Worm (Caenorhabditis elegans) whole organism, L2 larva: ENCODE results near the gene col-10.

Source experiments
- C34F6.9 ChIP-seq: fragments of 150-350 bp; optimal IDR thresholded peaks from 2 replicates; lab custom pipeline; 2014; ENCODE audit warnings: missing biosample characterization, missing genetic modification characterization
- F13H6.1 ChIP-seq: sonication (generic microtip); optimal IDR thresholded peaks from 2 replicates; lab custom pipeline; 2016; ENCODE audit warnings: missing genetic modification characterization, missing compliant biosample characterization
- R02D3.7 ChIP-seq: fragments of 150-350 bp; optimal IDR thresholded peaks from 2 replicates; lab custom pipeline; 2014; ENCODE audit warnings: missing biosample characterization, missing genetic modification characterization
- Y55F3AM.14 ChIP-seq: fragments of 200-800 bp; sonication (Bioruptor generic); optimal IDR thresholded peaks from 2 replicates; lab custom pipeline; 2018; ENCODE audit warnings: mild to moderate bottlenecking, missing genetic modification characterization, missing compliant biosample characterization
- alr-1 ChIP-seq: fragments of 150-350 bp; optimal IDR thresholded peaks from 2 replicates; lab custom pipeline; 2014; ENCODE audit warnings: missing biosample characterization, missing genetic modification characterization
- aly-2 ChIP-seq: fragments of 150-350 bp; optimal IDR thresholded peaks from 2 replicates; lab custom pipeline; 2014; ENCODE audit warnings: missing biosample characterization, missing genetic modification characterization
- ama-1 ChIP-seq: fragments of 150-350 bp; optimal IDR thresholded peaks from 2 replicates; lab custom pipeline; 2018; ENCODE audit warnings: inconsistent platforms
- blmp-1 ChIP-seq: sonication (generic microtip); optimal IDR thresholded peaks from 2 replicates; lab custom pipeline; 2017; ENCODE audit warnings: missing genetic modification characterization, mild to moderate bottlenecking, missing compliant biosample characterization, antibody characterized with exemption, moderate library complexity; ENCODE audit not compliant: insufficient read depth
- ceh-16 ChIP-seq: fragments of 150-350 bp; optimal IDR thresholded peaks from 2 replicates; lab custom pipeline; 2014; ENCODE audit warnings: missing biosample characterization, missing genetic modification characterization
- ceh-82 ChIP-seq: fragments of 150-350 bp; optimal IDR thresholded peaks from 2 replicates; lab custom pipeline; 2014; ENCODE audit warnings: missing biosample characterization, missing genetic modification characterization
- crh-2 ChIP-seq: sonication (generic microtip); optimal IDR thresholded peaks from 2 replicates; lab custom pipeline; 2017; ENCODE audit warnings: missing biosample characterization, missing genetic modification characterization
- egl-27 ChIP-seq: sonication (generic microtip); optimal IDR thresholded peaks from 3 replicates; lab custom pipeline; 2017; ENCODE audit warnings: missing biosample characterization, missing genetic modification reagents, missing genetic modification characterization
- elt-1 ChIP-seq: fragments of 150-350 bp; optimal IDR thresholded peaks from 2 replicates; lab custom pipeline; 2014; ENCODE audit warnings: missing biosample characterization, missing genetic modification characterization
- elt-3 ChIP-seq: sonication (generic microtip); optimal IDR thresholded peaks from 2 replicates; lab custom pipeline; 2017; ENCODE audit warnings: missing biosample characterization, missing genetic modification characterization
- fos-1 ChIP-seq: fragments of 150-350 bp; optimal IDR thresholded peaks from 2 replicates; lab custom pipeline; 2014; ENCODE audit warnings: missing biosample characterization, missing genetic modification characterization
- gmeb-1 ChIP-seq: fragments of 150-350 bp; optimal IDR thresholded peaks from 2 replicates; lab custom pipeline; 2014; ENCODE audit warnings: missing biosample characterization, missing genetic modification characterization
- lin-11 ChIP-seq: fragments of 150-350 bp; sonication (generic microtip); optimal IDR thresholded peaks from 2 replicates; lab custom pipeline; 2014; ENCODE audit warnings: missing biosample characterization, missing genetic modification characterization, inconsistent platforms, mixed read lengths
- lin-13 ChIP-seq: fragments of 150-350 bp; optimal IDR thresholded peaks from 2 replicates; lab custom pipeline; 2014; ENCODE audit warnings: missing biosample characterization, missing genetic modification reagents, missing genetic modification characterization
- lin-39 ChIP-seq: fragments of 150-350 bp; optimal IDR thresholded peaks from 2 replicates; lab custom pipeline; 2014; ENCODE audit warnings: missing biosample characterization, missing genetic modification reagents, missing genetic modification characterization
- lsy-2 ChIP-seq, 2 experiments: fragments of 150-350 bp in 1 of 2; sonication (generic microtip) in 1 of 2; optimal IDR thresholded peaks; 2 replicates each; lab custom pipeline; 2014 to 2017; ENCODE audit warnings: missing biosample characterization in 2 of 2, missing genetic modification characterization in 2 of 2
- mab-5 ChIP-seq: fragments of 150-350 bp; optimal IDR thresholded peaks from 2 replicates; lab custom pipeline; 2014; ENCODE audit warnings: missing biosample characterization, missing genetic modification characterization
- mbf-1 ChIP-seq: sonication (generic microtip); optimal IDR thresholded peaks from 2 replicates; lab custom pipeline; 2017; ENCODE audit warnings: missing biosample characterization, missing genetic modification characterization
- mdl-1 ChIP-seq, 2 experiments: fragments of 150-350 bp in 1 of 2; sonication (generic microtip) in 1 of 2; optimal IDR thresholded peaks; 2 replicates each; lab custom pipeline; 2017; ENCODE audit warnings: missing biosample characterization in 2 of 2, missing genetic modification characterization in 2 of 2
- nhr-10 ChIP-seq: sonication (generic microtip); optimal IDR thresholded peaks from 2 replicates; lab custom pipeline; 2017; ENCODE audit warnings: missing biosample characterization, missing genetic modification characterization
- nhr-12 ChIP-seq: fragments of 150-350 bp; optimal IDR thresholded peaks from 2 replicates; lab custom pipeline; 2014; ENCODE audit warnings: missing biosample characterization, missing genetic modification characterization
- nhr-129 ChIP-seq: fragments of 150-350 bp; optimal IDR thresholded peaks from 2 replicates; lab custom pipeline; 2014; ENCODE audit warnings: missing biosample characterization, missing genetic modification characterization
- nhr-21 ChIP-seq: fragments of 150-350 bp; optimal IDR thresholded peaks from 2 replicates; lab custom pipeline; 2014; ENCODE audit warnings: missing biosample characterization, missing genetic modification characterization
- nhr-237 ChIP-seq: fragments of 150-350 bp; optimal IDR thresholded peaks from 2 replicates; lab custom pipeline; 2014; ENCODE audit warnings: missing biosample characterization, missing genetic modification characterization
- nhr-25 ChIP-seq: fragments of 150-350 bp; sonication (generic microtip); optimal IDR thresholded peaks from 3 replicates; lab custom pipeline; 2014; ENCODE audit warnings: missing biosample characterization, missing genetic modification characterization
- nhr-6 ChIP-seq: fragments of 150-350 bp; optimal IDR thresholded peaks from 2 replicates; lab custom pipeline; 2014; ENCODE audit warnings: missing biosample characterization, missing genetic modification characterization
- nhr-77 ChIP-seq: fragments of 150-350 bp; optimal IDR thresholded peaks from 2 replicates; lab custom pipeline; 2014; ENCODE audit warnings: missing biosample characterization, missing genetic modification characterization
- peb-1 ChIP-seq: fragments of 150-350 bp; optimal IDR thresholded peaks from 2 replicates; lab custom pipeline; 2014; ENCODE audit warnings: missing biosample characterization, missing genetic modification characterization
- skn-1 ChIP-seq: sonication (generic microtip); optimal IDR thresholded peaks from 2 replicates; lab custom pipeline; 2017; ENCODE audit warnings: missing biosample characterization, missing genetic modification characterization
- sma-3 ChIP-seq: sonication (generic microtip); optimal IDR thresholded peaks from 2 replicates; lab custom pipeline; 2016; ENCODE audit warnings: missing genetic modification reagents, missing genetic modification characterization, missing compliant biosample characterization
- sma-9 ChIP-seq, 2 experiments: fragments of 150-350 bp in 1 of 2; sonication (generic microtip) in 1 of 2; optimal IDR thresholded peaks; 2 replicates each; lab custom pipeline; 2014 to 2016; ENCODE audit warnings: missing genetic modification characterization in 2 of 2, mild to moderate bottlenecking in 1 of 2, missing biosample characterization in 1 of 2, missing compliant biosample characterization in 1 of 2, missing genetic modification reagents in 1 of 2, moderate library complexity in 1 of 2
- snpc-4 ChIP-seq: fragments of 150-350 bp; optimal IDR thresholded peaks from 2 replicates; lab custom pipeline; 2014; ENCODE audit warnings: missing biosample characterization, missing genetic modification characterization
- unc-39 ChIP-seq: fragments of 150-350 bp; optimal IDR thresholded peaks from 2 replicates; lab custom pipeline; 2014; ENCODE audit warnings: missing biosample characterization, missing genetic modification characterization
- unc-55 ChIP-seq: fragments of 150-350 bp; sonication (generic microtip); optimal IDR thresholded peaks from 3 replicates; lab custom pipeline; 2014; ENCODE audit warnings: missing biosample characterization, missing genetic modification reagents, missing genetic modification characterization
- zag-1 ChIP-seq: fragments of 150-350 bp; optimal IDR thresholded peaks from 2 replicates; lab custom pipeline; 2014; ENCODE audit warnings: missing biosample characterization, missing genetic modification characterization
- ztf-1 ChIP-seq: fragments of 200-800 bp; sonication (Bioruptor generic); conservative IDR thresholded peaks from 2 replicates; pipeline ENCODE4 v1.3.6; 2022; ENCODE audit warnings: missing genetic modification characterization, missing compliant biosample characterization
- ztf-11 ChIP-seq: sonication (generic microtip); optimal IDR thresholded peaks from 2 replicates; lab custom pipeline; 2017; ENCODE audit warnings: missing biosample characterization, missing genetic modification characterization
- ztf-4 ChIP-seq: fragments of 150-350 bp; optimal IDR thresholded peaks from 2 replicates; lab custom pipeline; 2014; ENCODE audit warnings: missing biosample characterization, missing genetic modification characterization

The col-10 gene

ce11 chrV:9183718-9184441 is 18.8 kb upstream of the col-10 start:
- TF ChIP-seq sma-9 (GFP tag; optimal IDR thresholded peaks at IDR 0.05; lab: Kevin White, UChicago) (no peak), sma-9 (tag; optimal IDR thresholded peaks at IDR 0.05; lab: Kevin White, UChicago) (no peak), fos-1 (tag; lab: Kevin White, UChicago) (no peak), crh-2 (tag; lab: Kevin White, UChicago) (no peak), unc-55 (GFP tag; lab: Kevin White, UChicago) (no peak), blmp-1 (tag; lab: Kevin White, UChicago) (no peak), snpc-4 (tag; lab: Kevin White, UChicago) (no peak), unc-39 (tag; lab: Kevin White, UChicago) (no peak), ztf-1 (GFP tag; lab: Robert Waterston, UW) (no peak), ceh-16 (tag; lab: Kevin White, UChicago) (no peak), lin-39 (no peak), C34F6.9 (tag; lab: Kevin White, UChicago) (no peak), mdl-1 (tag; optimal IDR thresholded peaks at IDR 0.05; lab: Kevin White, UChicago) (no peak), ceh-82 (no peak), nhr-10 (tag; lab: Kevin White, UChicago) (no peak), Y55F3AM.14 (GFP tag; lab: Kevin White, UChicago) (no peak)

ce11 chrV:9181669-9182250 is 16.7 kb upstream of the col-10 start, which contains the start of gene ptr-1:
TSS of gene ptr-1 (minus strand) at chrV:9181719.
- TF ChIP-seq gmeb-1 (tag; lab: Kevin White, UChicago) (no peak), nhr-77 (tag; lab: Kevin White, UChicago) (no peak), peb-1 (tag; lab: Kevin White, UChicago) (no peak), egl-27 (tag; lab: Kevin White, UChicago) (no peak), elt-1 (tag; lab: Kevin White, UChicago) (no peak), alr-1 (tag; lab: Kevin White, UChicago) (no peak), F13H6.1 (tag; lab: Kevin White, UChicago) (no peak), elt-3 (tag; lab: Kevin White, UChicago) (no peak), nhr-25 (no peak), lin-39 (no peak), mab-5 (no peak), ztf-1 (GFP tag; lab: Robert Waterston, UW) (no peak), ztf-4 (tag; lab: Kevin White, UChicago) (no peak), unc-39 (tag; lab: Kevin White, UChicago) (no peak), nhr-129 (tag; lab: Kevin White, UChicago) (no peak), snpc-4 (tag; lab: Kevin White, UChicago) (no peak), ztf-11 (tag; lab: Kevin White, UChicago) (no peak)

ce11 chrV:9175218-9175837 is 10.2 kb upstream of the col-10 start, which contains the start of gene spas-1:
TSS of gene spas-1 (plus strand) at chrV:9175789.
- TF ChIP-seq F13H6.1 (tag; lab: Kevin White, UChicago) (peak; percentile 88), R02D3.7 (tag; lab: Kevin White, UChicago) (peak; percentile 55), ama-1 (lab: Kevin White, UChicago) (no peak), elt-3 (tag; lab: Kevin White, UChicago) (no peak), aly-2 (tag; lab: Kevin White, UChicago) (no peak), nhr-12 (tag; lab: Kevin White, UChicago) (no peak), sma-9 (GFP tag; optimal IDR thresholded peaks at IDR 0.05; lab: Kevin White, UChicago) (peak; percentile 93), sma-9 (tag; optimal IDR thresholded peaks at IDR 0.05; lab: Kevin White, UChicago) (no peak), lsy-2 (tag; optimal IDR thresholded peaks at IDR 0.05; lab: Kevin White, UChicago) (peak; percentile 81 to 94), mbf-1 (tag; lab: Kevin White, UChicago) (no peak), nhr-77 (tag; lab: Kevin White, UChicago) (peak; percentile 40), egl-27 (tag; lab: Kevin White, UChicago) (peak; percentile 74), nhr-6 (peak; percentile 81), ceh-16 (tag; lab: Kevin White, UChicago) (peak; percentile 76), nhr-129 (tag; lab: Kevin White, UChicago) (peak; percentile 91), lin-13 (peak; percentile 87), blmp-1 (tag; lab: Kevin White, UChicago) (peak; percentile 49), crh-2 (tag; lab: Kevin White, UChicago) (peak; percentile 92), ztf-1 (GFP tag; lab: Robert Waterston, UW) (no peak), nhr-10 (tag; lab: Kevin White, UChicago) (no peak), Y55F3AM.14 (GFP tag; lab: Kevin White, UChicago) (no peak), lin-39 (no peak), fos-1 (tag; lab: Kevin White, UChicago) (peak; percentile 57), sma-3 (GFP tag; lab: Kevin White, UChicago) (peak; percentile 91), zag-1 (tag; lab: Kevin White, UChicago) (peak; percentile 37), elt-1 (tag; lab: Kevin White, UChicago) (no peak), mab-5 (peak; percentile 86), ztf-11 (tag; lab: Kevin White, UChicago) (no peak), skn-1 (tag; lab: Kevin White, UChicago) (peak; percentile 7), ceh-82 (no peak), nhr-237 (no peak), nhr-21 (tag; lab: Kevin White, UChicago) (peak; percentile 80), peb-1 (tag; lab: Kevin White, UChicago) (no peak), C34F6.9 (tag; lab: Kevin White, UChicago) (peak; percentile 96), unc-39 (tag; lab: Kevin White, UChicago) (no peak), gmeb-1 (tag; lab: Kevin White, UChicago) (peak; percentile 99), lin-11 (tag; lab: Kevin White, UChicago) (peak; percentile 13)
